Fruit fly (Drosophila melanogaster) Kc167 (cell line): ENCODE results near the gene CG33172.

Experiments used
- Sin3A ChIP-seq: fragments of >200 bp; optimal IDR thresholded peaks from 2 replicates; lab custom pipeline; 2018; ENCODE audit warnings: missing external identifiers
- h ChIP-seq: fragments of >200 bp; optimal IDR thresholded peaks from 3 replicates; lab custom pipeline; 2018; ENCODE audit warnings: missing external identifiers

dm6 chrX:15778846-15779245 lies 9.4 kb downstream of the CG33172 start, which contains the start of gene CG43673:
- no peak for TF ChIP-seq Sin3A
- no peak for TF ChIP-seq h (lab: Kevin White, UChicago)
